Fruit fly (Drosophila melanogaster) whole organism: ENCODE results near the gene Calr.

Experiments used
- CG8478 ChIP-seq: fragments of >200 bp; optimal IDR thresholded peaks from 2 replicates; lab custom pipeline; 2018; ENCODE audit warnings: inconsistent platforms
- Dll ChIP-seq: fragments of >200 bp; optimal IDR thresholded peaks from 2 replicates; lab custom pipeline; 2017
- EcR ChIP-seq, 2 experiments: fragments of >200 bp; optimal IDR thresholded peaks; 2 replicates each; lab custom pipeline; 2017; ENCODE audit warnings: missing biosample characterization in 2 of 2, missing genetic modification characterization in 2 of 2, missing genetic modification reagents in 2 of 2
- pan ChIP-seq: fragments of >200 bp; optimal IDR thresholded peaks from 2 replicates; lab custom pipeline; 2017
- psq ChIP-seq: fragments of >200 bp; optimal IDR thresholded peaks from 2 replicates; lab custom pipeline; 2017
- usp ChIP-seq: fragments of >200 bp; optimal IDR thresholded peaks from 2 replicates; lab custom pipeline; 2017; ENCODE audit warnings: missing biosample characterization, missing genetic modification characterization, mixed read lengths

- no peak for TF ChIP-seq CG8478 (lab: Kevin White, UChicago)
- no peak for TF ChIP-seq usp
- no peak for TF ChIP-seq Dll (lab: Kevin White, UChicago)
- no peak for TF ChIP-seq psq (lab: Kevin White, UChicago)
- no peak for TF ChIP-seq EcR (GFP tag; optimal IDR thresholded peaks at IDR 0.05; lab: Kevin White, UChicago)
- TF ChIP-seq pan (lab: Kevin White, UChicago), result no peak
Observed at dm6 chr3R:9613124-9613523, 17.5 kb downstream of the Calr start.
